Worm (Caenorhabditis elegans) whole organism, young adult: ENCODE data around the gene K12H6.10.

ENCODE experiments used
- B0019.2 ChIP-seq: fragments of 200-800 bp; sonication (Bioruptor generic); conservative IDR thresholded peaks from 2 replicates; pipeline ENCODE4 v1.3.6; 2022; ENCODE audit warnings: missing genetic modification reagents, missing genetic modification characterization, missing compliant biosample characterization
- B0336.3 ChIP-seq: fragments of 200-800 bp; sonication (Bioruptor generic); IDR thresholded peaks from 2 replicates; pipeline ENCODE4 v1.3.6; 2022; ENCODE audit warnings: missing genetic modification characterization, missing compliant biosample characterization
- D2030.7 ChIP-seq: fragments of 200-800 bp; sonication (Bioruptor generic); IDR thresholded peaks from 2 replicates; pipeline ENCODE4 v1.3.6; 2022; ENCODE audit warnings: missing genetic modification reagents, missing genetic modification characterization, missing compliant biosample characterization
- F33H1.4 ChIP-seq: fragments of 200-800 bp; sonication (Bioruptor generic); IDR thresholded peaks from 2 replicates; pipeline ENCODE4 v1.3.6; 2022; ENCODE audit warnings: missing genetic modification reagents, missing genetic modification characterization, missing compliant biosample characterization
- F37B4.10 ChIP-seq: fragments of 200-800 bp; sonication (Bioruptor generic); IDR thresholded peaks from 2 replicates; pipeline ENCODE4 v1.3.6; 2022; ENCODE audit warnings: missing genetic modification characterization, missing compliant biosample characterization
- F49E8.2 ChIP-seq: sonication (generic microtip); optimal IDR thresholded peaks from 3 replicates; lab custom pipeline; 2017; ENCODE audit warnings: missing genetic modification characterization, mild to moderate bottlenecking, missing compliant biosample characterization, antibody characterized with exemption, moderate library complexity; ENCODE audit not compliant: insufficient read depth
- F55B11.4 ChIP-seq: sonication (generic microtip); optimal IDR thresholded peaks from 2 replicates; lab custom pipeline; 2016; ENCODE audit warnings: missing compliant biosample characterization, missing genetic modification characterization, borderline replicate concordance; ENCODE audit not compliant: insufficient read depth
- T07F8.4 ChIP-seq: sonication (generic microtip); optimal IDR thresholded peaks from 2 replicates; lab custom pipeline; 2016; ENCODE audit warnings: mild to moderate bottlenecking, missing genetic modification characterization, moderate library complexity, missing compliant biosample characterization
- T26A5.8 ChIP-seq: sonication (generic microtip); optimal IDR thresholded peaks from 2 replicates; lab custom pipeline; 2016; ENCODE audit warnings: missing genetic modification characterization, missing compliant biosample characterization
- Y53G8AR.9 ChIP-seq: fragments of 200-800 bp; sonication (Bioruptor generic); conservative IDR thresholded peaks from 2 replicates; pipeline ENCODE4 v1.3.6; 2022; ENCODE audit warnings: missing genetic modification reagents, missing genetic modification characterization, missing compliant biosample characterization
- ZK185.1 ChIP-seq: sonication (generic microtip); optimal IDR thresholded peaks from 2 replicates; lab custom pipeline; 2016; ENCODE audit warnings: mild to moderate bottlenecking, missing genetic modification characterization, missing compliant biosample characterization; ENCODE audit not compliant: poor library complexity, severe bottlenecking
- aptf-2 ChIP-seq: fragments of 200-800 bp; sonication (Bioruptor generic); conservative IDR thresholded peaks from 2 replicates; pipeline ENCODE4 v1.3.6; 2022; ENCODE audit warnings: missing genetic modification reagents, missing genetic modification characterization, missing compliant biosample characterization
- atf-7 ChIP-seq: sonication (generic microtip); optimal IDR thresholded peaks from 2 replicates; lab custom pipeline; 2017; ENCODE audit warnings: mild to moderate bottlenecking, missing genetic modification characterization, missing compliant biosample characterization
- athp-1 ChIP-seq: sonication (generic microtip); optimal IDR thresholded peaks from 2 replicates; lab custom pipeline; 2017; ENCODE audit warnings: mild to moderate bottlenecking, missing genetic modification characterization, missing compliant biosample characterization
- attf-5 ChIP-seq: fragments of 200-800 bp; sonication (Bioruptor generic); optimal IDR thresholded peaks from 2 replicates; lab custom pipeline; 2018; ENCODE audit warnings: mild to moderate bottlenecking, missing genetic modification characterization, missing compliant biosample characterization
- attf-6 ChIP-seq: fragments of 200-800 bp; sonication (Bioruptor generic); IDR thresholded peaks from 2 replicates; pipeline ENCODE4 v1.3.6; 2022; ENCODE audit warnings: missing genetic modification reagents, missing genetic modification characterization, missing compliant biosample characterization
- ceh-27 ChIP-seq: fragments of 200-800 bp; sonication (Bioruptor generic); optimal IDR thresholded peaks from 2 replicates; lab custom pipeline; 2018; ENCODE audit warnings: mild to moderate bottlenecking, missing genetic modification characterization, moderate library complexity, missing compliant biosample characterization
- dpl-1 ChIP-seq: fragments of 150-350 bp; optimal IDR thresholded peaks from 2 replicates; lab custom pipeline; 2014; ENCODE audit warnings: missing biosample characterization, missing genetic modification reagents, missing genetic modification characterization
- efl-1 ChIP-seq: fragments of 150-350 bp; optimal IDR thresholded peaks from 2 replicates; lab custom pipeline; 2014; ENCODE audit warnings: missing biosample characterization, missing genetic modification reagents, missing genetic modification characterization
- egrh-3 ChIP-seq: fragments of 200-800 bp; sonication (Bioruptor generic); IDR thresholded peaks from 2 replicates; pipeline ENCODE4 v1.3.6; 2022; ENCODE audit warnings: missing genetic modification reagents, missing genetic modification characterization, missing compliant biosample characterization
- ekl-4 ChIP-seq: fragments of 200-800 bp; sonication (Bioruptor generic); IDR thresholded peaks from 2 replicates; pipeline ENCODE4 v1.3.6; 2022; ENCODE audit warnings: missing genetic modification reagents, missing genetic modification characterization, missing compliant biosample characterization
- lin-54 ChIP-seq: fragments of 200-800 bp; sonication (Bioruptor generic); optimal IDR thresholded peaks from 2 replicates; lab custom pipeline; 2018; ENCODE audit warnings: mild to moderate bottlenecking, missing genetic modification characterization, missing compliant biosample characterization
- lsy-27 ChIP-seq: sonication (generic microtip); optimal IDR thresholded peaks from 2 replicates; lab custom pipeline; 2017; ENCODE audit warnings: missing genetic modification characterization, mild to moderate bottlenecking, missing compliant biosample characterization, antibody characterized with exemption, missing genotype, borderline replicate concordance; ENCODE audit not compliant: insufficient read depth
- madf-10 ChIP-seq: sonication (generic microtip); optimal IDR thresholded peaks from 2 replicates; lab custom pipeline; 2016; ENCODE audit warnings: mild to moderate bottlenecking, missing genetic modification characterization, missing compliant biosample characterization
- madf-3 ChIP-seq: fragments of 200-800 bp; sonication (Bioruptor generic); IDR thresholded peaks from 2 replicates; pipeline ENCODE4 v1.3.6; 2022; ENCODE audit warnings: missing genetic modification reagents, missing genetic modification characterization, missing compliant biosample characterization
- madf-6 ChIP-seq: fragments of 200-800 bp; sonication (Bioruptor generic); IDR thresholded peaks from 2 replicates; pipeline ENCODE4 v1.3.6; 2022; ENCODE audit warnings: missing genetic modification reagents, missing genetic modification characterization, missing compliant biosample characterization
- mel-28 ChIP-seq: sonication (generic microtip); optimal IDR thresholded peaks from 2 replicates; lab custom pipeline; 2016; ENCODE audit warnings: borderline replicate concordance, mild to moderate bottlenecking, missing genetic modification characterization, missing compliant biosample characterization
- nhr-27 ChIP-seq: fragments of 200-800 bp; sonication (Bioruptor generic); optimal IDR thresholded peaks from 2 replicates; lab custom pipeline; 2018; ENCODE audit warnings: mild to moderate bottlenecking, missing genetic modification characterization, moderate library complexity, missing compliant biosample characterization
- nhr-90 ChIP-seq: sonication (generic microtip); optimal IDR thresholded peaks from 2 replicates; lab custom pipeline; 2016; ENCODE audit warnings: missing genotype, mild to moderate bottlenecking, missing genetic modification characterization, missing compliant biosample characterization
- pbrm-1 ChIP-seq: fragments of 200-800 bp; sonication (Bioruptor generic); IDR thresholded peaks from 2 replicates; pipeline ENCODE4 v1.3.6; 2022; ENCODE audit warnings: missing genetic modification reagents, missing genetic modification characterization, missing compliant biosample characterization
- repo-1 ChIP-seq: sonication (generic microtip); optimal IDR thresholded peaks from 2 replicates; lab custom pipeline; 2017; ENCODE audit warnings: mild to moderate bottlenecking, missing genetic modification characterization, missing compliant biosample characterization
- snpc-3.4 ChIP-seq: sonication (generic microtip); optimal IDR thresholded peaks from 2 replicates; lab custom pipeline; 2017; ENCODE audit warnings: missing genetic modification characterization, mild to moderate bottlenecking, missing compliant biosample characterization, antibody characterized with exemption, moderate library complexity, missing genotype, missing genetic modification reagents
- unc-130 ChIP-seq: sonication (generic microtip); optimal IDR thresholded peaks from 2 replicates; lab custom pipeline; 2016; ENCODE audit warnings: missing genetic modification reagents, missing genetic modification characterization, missing compliant biosample characterization
- zfh-2 ChIP-seq: fragments of 200-800 bp; sonication (Bioruptor generic); conservative IDR thresholded peaks from 2 replicates; pipeline ENCODE4 v1.3.6; 2022; ENCODE audit warnings: missing genetic modification reagents, missing genetic modification characterization, missing compliant biosample characterization

K12H6.10 gene

ce11 chrII:2779253-2779652, 43.4 kb upstream of the K12H6.10 start, which contains the start of gene F08D12.3:
TSS of gene F08D12.3 (plus strand) at chrII:2779553.
- TF ChIP-seq T26A5.8, result no peak
- no peak for TF ChIP-seq mel-28 (tag; lab: Kevin White, UChicago)
- no peak for TF ChIP-seq F49E8.2
- no peak for TF ChIP-seq athp-1 (tag; lab: Kevin White, UChicago)
- TF ChIP-seq dpl-1 (GFP tag; lab: Kevin White, UChicago), result no peak
- TF ChIP-seq lin-54, result no peak
- no peak for TF ChIP-seq Y53G8AR.9 (GFP tag; lab: Robert Waterston, UW)
- TF ChIP-seq madf-6 (GFP tag; lab: Robert Waterston, UW), result no peak
- no peak for TF ChIP-seq ceh-27 (GFP tag; lab: Kevin White, UChicago)
- TF ChIP-seq attf-5 (GFP tag; lab: Kevin White, UChicago), result no peak
- TF ChIP-seq B0336.3, result no peak
- TF ChIP-seq aptf-2 (GFP tag; lab: Robert Waterston, UW), result no peak
- no peak for TF ChIP-seq egrh-3
- TF ChIP-seq madf-3 (GFP tag; lab: Robert Waterston, UW), result no peak
- TF ChIP-seq ekl-4 (GFP tag; lab: Robert Waterston, UW), result no peak
- TF ChIP-seq B0019.2 (GFP tag; lab: Robert Waterston, UW), result no peak
- TF ChIP-seq attf-6, result no peak
- no peak for TF ChIP-seq repo-1 (tag; lab: Kevin White, UChicago)
- TF ChIP-seq, all 124 proteins: peak for 0

- no peak for TF ChIP-seq efl-1 (GFP tag; lab: Kevin White, UChicago)
- no peak for TF ChIP-seq ZK185.1 (tag; lab: Kevin White, UChicago)
- no peak for TF ChIP-seq T07F8.4 (tag; lab: Kevin White, UChicago)
- TF ChIP-seq zfh-2 (GFP tag; lab: Robert Waterston, UW), result peak; percentile 50
Observed at ce11 chrII:2780804-2781203, 41.9 kb upstream of the K12H6.10 start.

DNA sequence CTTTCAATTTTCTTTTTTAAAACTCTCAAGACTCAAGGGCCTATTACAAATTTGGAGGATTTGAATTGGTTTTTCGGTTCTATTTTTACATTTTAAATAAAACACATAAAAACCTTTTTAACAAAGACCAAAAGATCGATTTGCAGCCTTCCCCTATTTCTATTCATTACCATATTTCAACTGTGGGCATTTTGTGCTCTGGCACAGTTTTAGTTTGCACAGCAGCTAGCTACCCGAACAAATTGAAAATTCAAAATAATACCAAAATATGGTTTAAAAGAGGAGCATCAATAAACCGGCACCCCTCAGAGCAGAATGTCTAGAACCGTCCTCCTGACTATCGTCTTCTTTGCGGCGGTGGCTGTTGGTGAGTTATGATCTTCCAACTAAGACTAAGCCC, 41.3 kb upstream of the K12H6.10 start, which contains the start of gene F08D12.2:
TSS of gene F08D12.2 (plus strand) at position 301 of the 400 bp plus-strand sequence.
- TF ChIP-seq F33H1.4 (GFP tag; lab: Robert Waterston, UW) (no peak), madf-10 (tag; lab: Kevin White, UChicago) (no peak), lsy-27 (tag; lab: Kevin White, UChicago) (no peak), atf-7 (tag; lab: Kevin White, UChicago) (no peak), F37B4.10 (GFP tag; lab: Robert Waterston, UW) (no peak), F55B11.4 (tag; lab: Kevin White, UChicago) (no peak), nhr-27 (no peak), pbrm-1 (no peak), ceh-27 (GFP tag; lab: Kevin White, UChicago) (no peak), snpc-3.4 (tag; lab: Kevin White, UChicago) (no peak)

- TF ChIP-seq egrh-3 (peak; percentile 63; the same call in 1 of the 2 replicates), D2030.7 (GFP tag; lab: Robert Waterston, UW) (no peak), F33H1.4 (GFP tag; lab: Robert Waterston, UW) (no peak), repo-1 (tag; lab: Kevin White, UChicago) (no peak), zfh-2 (GFP tag; lab: Robert Waterston, UW) (peak; percentile 73), nhr-90 (tag; lab: Kevin White, UChicago) (no peak), unc-130 (GFP tag; lab: Kevin White, UChicago) (no peak)
Observed at ce11 chrII:2783380-2783779, 39.3 kb upstream of the K12H6.10 start.
